Worm (Caenorhabditis elegans) whole organism, L2 larva: Measurements from ENCODE around the gene K12H6.10.

Experiments used
- alr-1 ChIP-seq: fragments of 150-350 bp; optimal IDR thresholded peaks from 2 replicates; lab custom pipeline; 2014; ENCODE audit warnings: missing biosample characterization, missing genetic modification characterization
- aly-2 ChIP-seq: fragments of 150-350 bp; optimal IDR thresholded peaks from 2 replicates; lab custom pipeline; 2014; ENCODE audit warnings: missing biosample characterization, missing genetic modification characterization
- elt-1 ChIP-seq: fragments of 150-350 bp; optimal IDR thresholded peaks from 2 replicates; lab custom pipeline; 2014; ENCODE audit warnings: missing biosample characterization, missing genetic modification characterization
- snpc-4 ChIP-seq: fragments of 150-350 bp; optimal IDR thresholded peaks from 2 replicates; lab custom pipeline; 2014; ENCODE audit warnings: missing biosample characterization, missing genetic modification characterization
- ztf-11 ChIP-seq: sonication (generic microtip); optimal IDR thresholded peaks from 2 replicates; lab custom pipeline; 2017; ENCODE audit warnings: missing biosample characterization, missing genetic modification characterization

DNA sequence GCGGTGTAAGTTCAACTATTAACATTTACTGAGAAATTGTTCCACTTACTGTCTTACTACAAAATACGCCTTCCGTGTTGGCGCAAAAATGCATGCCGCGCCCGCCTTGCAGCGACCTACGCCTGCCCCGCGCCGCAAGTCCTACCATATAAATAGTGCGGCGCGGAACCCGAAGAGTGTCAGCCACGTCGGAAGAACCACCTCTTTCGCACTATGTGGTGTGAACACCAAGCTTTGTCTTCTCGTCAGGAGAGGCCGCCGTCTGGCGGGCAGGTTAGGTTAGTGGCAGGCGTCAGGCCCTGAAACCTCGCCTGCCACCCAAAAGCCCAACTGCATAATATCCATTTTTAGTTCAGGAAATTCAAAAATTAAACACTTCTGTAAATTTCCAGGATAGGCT lies 42.7 kb downstream of the K12H6.10 start:
- TF ChIP-seq snpc-4: no peak
- TF ChIP-seq ztf-11 (tag; lab: Kevin White, UChicago): no peak
- TF ChIP-seq aly-2: no peak
- no peak for TF ChIP-seq elt-1 (tag; lab: Kevin White, UChicago)
- TF ChIP-seq alr-1: no peak
